Worm (Caenorhabditis elegans): ENCODE results near the gene npp-27.

The npp-27 gene

DNA sequence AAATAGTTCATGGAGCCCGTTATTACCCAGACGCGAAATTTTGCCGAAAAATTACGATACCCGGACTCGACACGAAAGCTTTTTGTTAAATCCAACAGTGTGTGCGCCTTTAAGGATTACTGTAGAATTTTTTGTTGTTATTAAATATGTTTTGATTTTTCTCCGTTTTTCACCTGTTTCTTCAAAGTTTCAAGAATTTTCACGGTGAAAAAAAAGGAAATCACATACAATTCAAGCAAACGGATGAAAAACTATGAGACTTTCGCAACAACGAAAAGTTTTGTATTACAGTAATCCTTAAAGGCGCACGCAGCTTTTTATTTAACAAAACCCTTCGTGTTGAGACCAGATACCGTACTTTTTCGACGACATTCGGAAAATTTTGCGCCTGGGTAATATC, 44.0 kb upstream of the npp-27 start:
- TF ChIP-seq ceh-2 (tag; optimal IDR thresholded peaks at IDR 0.05) (no peak), ttx-3 (tag; optimal IDR thresholded peaks at IDR 0.05) (no peak), F13H6.1 (tag; optimal IDR thresholded peaks at IDR 0.05) (no peak), ceh-22 (tag; optimal IDR thresholded peaks at IDR 0.05) (no peak)

DNA sequence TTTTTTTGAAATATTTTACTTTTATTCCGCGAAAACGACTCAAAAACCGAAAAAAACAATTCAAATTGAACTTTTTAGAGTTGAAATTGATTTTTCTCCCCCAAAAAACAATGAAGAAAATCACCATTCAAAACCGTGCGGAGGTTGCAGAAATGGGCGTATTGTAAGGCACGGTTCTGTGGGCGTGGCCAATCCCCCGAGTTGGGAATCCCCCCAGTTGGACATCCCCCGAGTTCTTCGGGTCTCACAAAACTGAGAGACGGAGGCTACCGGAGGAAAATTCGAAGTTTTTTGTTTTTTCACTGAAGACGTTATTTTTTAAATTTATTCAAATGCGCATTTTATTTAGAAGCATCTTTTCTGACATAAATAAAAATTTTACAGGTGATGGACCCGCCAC, 38.2 kb upstream of the npp-27 start, which contains the start of gene mcm-3AP:
Gene mcm-3AP (plus strand): TSS at position 383 of the 400 bp plus-strand sequence.
- TF ChIP-seq nfya-1 (tag; optimal IDR thresholded peaks at IDR 0.05), result peak; percentile 11
- TF ChIP-seq C08G9.2 (tag; optimal IDR thresholded peaks at IDR 0.05), result peak; percentile 53
- TF ChIP-seq elt-2 (tag; optimal IDR thresholded peaks at IDR 0.05), result peak; percentile 5
- TF ChIP-seq ceh-18 (tag; optimal IDR thresholded peaks at IDR 0.05), result peak; percentile 8
- TF ChIP-seq zip-5 (tag; optimal IDR thresholded peaks at IDR 0.05), result peak; percentile 11
- TF ChIP-seq ceh-31 (tag; optimal IDR thresholded peaks at IDR 0.05), result peak; percentile 72
- peak; percentile 59 for TF ChIP-seq tbx-2 (tag; optimal IDR thresholded peaks at IDR 0.05)
- peak; percentile 43; the same call in 1 of the 2 replicates for TF ChIP-seq ceh-45 (GFP tag; IDR thresholded peaks at IDR 0.05)
- peak; percentile 9 for TF ChIP-seq F13H6.1 (tag; optimal IDR thresholded peaks at IDR 0.05)
- peak; percentile 6 for TF ChIP-seq dmd-4 (tag; optimal IDR thresholded peaks at IDR 0.05; ENCODE audit: borderline replicate concordance)

DNA sequence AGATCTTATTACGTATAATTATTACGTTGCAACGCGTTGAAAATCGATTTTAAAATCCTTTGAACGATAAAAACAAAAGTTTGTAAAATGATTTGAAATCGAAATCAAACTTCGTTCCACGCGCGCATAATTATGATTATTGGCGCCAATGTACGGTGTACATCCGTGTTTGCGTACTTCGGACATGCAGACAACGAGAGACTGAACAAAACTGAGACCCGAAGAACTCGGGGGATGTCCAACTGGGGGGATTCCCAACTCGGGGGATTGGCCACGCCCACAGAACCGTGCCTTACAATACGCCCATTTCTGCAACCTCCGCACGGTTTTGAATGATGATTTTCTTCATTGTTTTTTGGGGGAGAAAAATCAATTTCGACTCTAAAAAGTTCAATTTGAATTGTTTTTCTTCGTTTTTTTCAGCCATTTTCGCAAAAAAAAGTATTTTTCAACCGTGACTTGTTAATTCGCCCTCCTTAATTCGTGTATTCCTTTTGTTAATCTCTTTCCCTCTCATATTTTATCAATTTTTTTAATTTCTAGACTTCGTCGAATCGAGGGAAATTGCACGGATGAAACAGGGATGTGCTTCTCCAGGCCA, 37.0 kb upstream of the npp-27 start, which contains the start of gene F20D12.12:
Gene F20D12.12 (plus strand): TSS at position 542 of the 601 bp plus-strand sequence.
- TF ChIP-seq ceh-18 (tag; optimal IDR thresholded peaks at IDR 0.05), result peak; percentile 76
- TF ChIP-seq unc-42 (tag; optimal IDR thresholded peaks at IDR 0.05), result peak; percentile 67
- TF ChIP-seq ahr-1 (tag; optimal IDR thresholded peaks at IDR 0.05), result peak; percentile 14
- peak; percentile 46 for TF ChIP-seq ttx-3 (tag; optimal IDR thresholded peaks at IDR 0.05)
- TF ChIP-seq nfya-1 (tag; optimal IDR thresholded peaks at IDR 0.05), result peak; percentile 72
- TF ChIP-seq ceh-14 (tag; optimal IDR thresholded peaks at IDR 0.05), result peak; percentile 68
- peak; percentile 51 for TF ChIP-seq zip-5 (tag; optimal IDR thresholded peaks at IDR 0.05)
- peak; percentile 68 for TF ChIP-seq ref-2 (tag; optimal IDR thresholded peaks at IDR 0.05)
- peak; percentile 31 for TF ChIP-seq fkh-6 (tag; optimal IDR thresholded peaks at IDR 0.05)
- TF ChIP-seq unc-3 (GFP tag; conservative IDR thresholded peaks at IDR 0.05), result peak; percentile 34; the same call in 1 of the 2 replicates
- peak; percentile 32 for TF ChIP-seq unc-3 (tag; optimal IDR thresholded peaks at IDR 0.05)
- peak; percentile 66 for TF ChIP-seq C08G9.2 (tag; optimal IDR thresholded peaks at IDR 0.05)
- TF ChIP-seq mec-3 (tag; optimal IDR thresholded peaks at IDR 0.05; ENCODE audit: borderline replicate concordance), result peak; percentile 22
- TF ChIP-seq elt-2 (tag; optimal IDR thresholded peaks at IDR 0.05), result peak; percentile 44
- TF ChIP-seq ceh-34 (tag; optimal IDR thresholded peaks at IDR 0.05), result peak; percentile 72
- peak; percentile 56 for TF ChIP-seq ets-4 (tag; optimal IDR thresholded peaks at IDR 0.05)
- TF ChIP-seq unc-86 (tag; optimal IDR thresholded peaks at IDR 0.05), result peak; percentile 32
- peak; percentile 46 for TF ChIP-seq fax-1 (tag; optimal IDR thresholded peaks at IDR 0.05)
- peak; percentile 50 for TF ChIP-seq F13H6.1 (tag; optimal IDR thresholded peaks at IDR 0.05)
- peak; percentile 64 for TF ChIP-seq tbx-7 (tag; optimal IDR thresholded peaks at IDR 0.05)
- peak; percentile 79 for TF ChIP-seq rnt-1 (tag; optimal IDR thresholded peaks at IDR 0.05)
- peak; percentile 4 for TF ChIP-seq hlh-15 (tag; optimal IDR thresholded peaks at IDR 0.05)
- TF ChIP-seq ceh-31 (tag; optimal IDR thresholded peaks at IDR 0.05), result peak; percentile 85
- TF ChIP-seq ceh-45 (GFP tag; IDR thresholded peaks at IDR 0.05), result peak; percentile 58; the same call in 1 of the 2 replicates
- peak; percentile 81 for TF ChIP-seq tbx-2 (tag; optimal IDR thresholded peaks at IDR 0.05)
- TF ChIP-seq ceh-2 (tag; optimal IDR thresholded peaks at IDR 0.05), result peak; percentile 45

DNA sequence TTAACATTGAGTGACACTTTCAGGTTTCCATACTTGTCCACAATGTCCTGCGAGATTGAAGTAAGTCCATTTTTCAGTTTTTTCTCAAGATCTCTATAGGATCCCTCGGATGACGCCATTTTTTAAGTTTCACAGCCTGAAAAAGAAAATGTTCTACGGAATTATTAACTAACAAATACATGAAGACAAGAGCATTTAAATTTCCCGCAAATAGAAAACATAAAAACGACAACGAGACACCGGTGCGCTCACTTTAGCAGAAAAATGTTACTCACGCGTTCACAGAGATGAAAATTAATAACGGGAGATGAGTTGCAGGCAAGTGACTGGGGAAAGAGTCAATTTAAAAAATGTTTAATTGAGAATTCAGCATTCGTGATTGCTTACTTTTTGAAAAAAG, 36.4 kb upstream of the npp-27 start, which contains the start of gene czw-1:
Gene czw-1 (minus strand): TSS at position 369 of the 400 bp plus-strand sequence.
- TF ChIP-seq F13H6.1 (tag; optimal IDR thresholded peaks at IDR 0.05), result no peak
- TF ChIP-seq ceh-19 (GFP tag; optimal IDR thresholded peaks at IDR 0.05), result no peak
- TF ChIP-seq T23F11.4 (GFP tag; optimal IDR thresholded peaks at IDR 0.05), result no peak
- no peak for TF ChIP-seq ceh-22 (tag; optimal IDR thresholded peaks at IDR 0.05)
- TF ChIP-seq tbx-7 (tag; optimal IDR thresholded peaks at IDR 0.05), result no peak

DNA sequence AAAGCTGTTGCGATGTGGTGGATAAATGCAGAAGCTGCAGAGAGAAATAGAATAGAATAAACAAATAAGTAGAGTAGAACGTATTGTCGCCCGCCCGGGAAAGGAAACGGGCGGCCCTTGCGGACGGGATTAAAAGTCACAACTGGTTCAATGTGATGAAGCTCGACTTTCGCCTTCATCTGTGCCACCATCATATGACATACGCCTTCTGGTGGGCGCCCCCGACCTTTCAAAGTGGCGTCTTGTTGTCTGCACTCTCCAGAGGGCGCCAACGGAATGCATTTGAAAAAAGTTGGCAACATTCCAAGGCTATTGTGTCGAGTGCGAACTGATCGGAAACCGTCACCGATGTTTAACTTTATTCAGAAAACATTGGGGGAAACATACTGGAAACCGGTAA, 33.2 kb upstream of the npp-27 start:
- TF ChIP-seq ceh-34 (tag; optimal IDR thresholded peaks at IDR 0.05) (peak; percentile 27), pha-4 (tag; optimal IDR thresholded peaks at IDR 0.05) (no peak)

Data from whole organism, late embryonic.